Fruit fly (Drosophila melanogaster): ENCODE measurements around the gene CG1812.

CG1812 gene

DNA sequence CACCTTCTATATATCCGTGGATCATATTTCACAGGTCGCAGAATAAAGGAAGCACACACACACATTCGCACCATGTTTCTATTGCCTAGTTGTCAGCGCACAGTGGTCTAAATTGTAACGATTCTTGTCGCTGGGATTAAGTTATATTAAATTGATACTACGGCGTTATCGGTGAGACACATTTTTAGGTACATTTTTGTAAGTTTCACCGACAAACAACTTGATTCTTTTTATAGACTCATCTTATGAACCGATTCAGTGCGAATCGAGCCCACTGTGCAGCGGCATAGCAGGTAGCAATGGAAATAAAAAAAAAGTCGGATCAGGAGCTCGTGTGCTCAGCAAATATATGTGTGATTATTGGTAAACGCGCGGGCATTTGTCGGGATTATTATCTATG lies 31.0 kb upstream of the CG1812 start (continued):
- TF ChIP-seq Camta (GFP tag; optimal IDR thresholded peaks at IDR 0.05) (peak; percentile 72), wek (GFP tag; optimal IDR thresholded peaks at IDR 0.05) (peak; percentile 19), CG2202 (tag; optimal IDR thresholded peaks at IDR 0.05) (peak; percentile 46), Chrac-16 (GFP tag; optimal IDR thresholded peaks at IDR 0.05) (peak; percentile 80), luna (GFP tag; optimal IDR thresholded peaks at IDR 0.05) (peak; percentile 46), ci (GFP tag; IDR thresholded peaks at IDR 0.05) (peak; percentile 91), vnd (GFP tag; IDR thresholded peaks at IDR 0.05; ENCODE audit: partially characterized antibody) (no peak), CG18619 (GFP tag; optimal IDR thresholded peaks at IDR 0.05) (peak; percentile 33), CG14710 (tag; optimal IDR thresholded peaks at IDR 0.05) (peak; percentile 40), Atf3 (GFP tag; optimal IDR thresholded peaks at IDR 0.05) (peak; percentile 68), CG2712 (tag; optimal IDR thresholded peaks at IDR 0.05) (no peak), gem (tag; optimal IDR thresholded peaks at IDR 0.05) (peak; percentile 85), CG32772 (GFP tag; IDR thresholded peaks at IDR 0.05) (0 out of 2 replicates have a peak, but pooled peaks have one; percentile 33), PHDP (tag; optimal IDR thresholded peaks at IDR 0.05) (no peak), CG1603 (tag; optimal IDR thresholded peaks at IDR 0.05) (no peak), ranshi (GFP tag; IDR thresholded peaks at IDR 0.05) (peak; percentile 81), CG5953 (GFP tag; IDR thresholded peaks at IDR 0.05) (no peak), Hr39 (optimal IDR thresholded peaks at IDR 0.05) (no peak), CG31224 (GFP tag; IDR thresholded peaks at IDR 0.05) (0 out of 2 replicates have a peak, but pooled peaks have one; percentile 25), knrl (GFP tag; IDR thresholded peaks at IDR 0.05; ENCODE audit: partially characterized antibody) (no peak), CG9215 (GFP tag; IDR thresholded peaks at IDR 0.05) (no peak), Drgx (GFP tag; IDR thresholded peaks at IDR 0.05) (peak; percentile 66), CG14860 (GFP tag; IDR thresholded peaks at IDR 0.05; ENCODE audit: partially characterized antibody) (no peak), Lhr (GFP tag; optimal IDR thresholded peaks at IDR 0.05) (no peak), Dbx (GFP tag; IDR thresholded peaks at IDR 0.05) (peak; percentile 63; the same call in 1 of the 3 replicates), Kr (GFP tag; optimal IDR thresholded peaks at IDR 0.05) (no peak), CG15514 (GFP tag; optimal IDR thresholded peaks at IDR 0.05) (peak; percentile 54), cg (GFP tag; optimal IDR thresholded peaks at IDR 0.05) (no peak), chif (GFP tag; optimal IDR thresholded peaks at IDR 0.05) (peak; percentile 72 to 80), Jarid2 (GFP tag; optimal IDR thresholded peaks at IDR 0.05) (no peak), E2f2 (GFP tag; IDR thresholded peaks at IDR 0.05) (peak; percentile 41; the same call in 1 of the 2 replicates), CG10267 (tag; optimal IDR thresholded peaks at IDR 0.05) (no peak), yki (optimal IDR thresholded peaks at IDR 0.05) (no peak), schlank (tag; optimal IDR thresholded peaks at IDR 0.05) (peak; percentile 24), CG6654 (GFP tag; optimal IDR thresholded peaks at IDR 0.05) (peak; percentile 45), CG32767 (GFP tag; IDR thresholded peaks at IDR 0.05) (peak; percentile 64), amos (GFP tag; IDR thresholded peaks at IDR 0.05; ENCODE audit: partially characterized antibody) (no peak), dmrt11E (tag; optimal IDR thresholded peaks at IDR 0.05) (peak; percentile 75), Fer1 (GFP tag; optimal IDR thresholded peaks at IDR 0.05) (peak; percentile 60), CG18764 (GFP tag; optimal IDR thresholded peaks at IDR 0.05) (peak; percentile 57), esg (GFP tag; conservative IDR thresholded peaks at IDR 0.05) (peak; percentile 71), CG4360 (GFP tag; IDR thresholded peaks at IDR 0.05) (no peak), CG31365 (tag; optimal IDR thresholded peaks at IDR 0.05) (no peak), wor (GFP tag; IDR thresholded peaks at IDR 0.05) (peak; percentile 37; the same call in 1 of the 2 replicates), CG30403 (GFP tag; optimal IDR thresholded peaks at IDR 0.05) (peak; percentile 75), CG7963 (GFP tag; IDR thresholded peaks at IDR 0.05; ENCODE audit: partially characterized antibody) (no peak), odd (GFP tag; optimal IDR thresholded peaks at IDR 0.05) (peak; percentile 25), peb (GFP tag; IDR thresholded peaks at IDR 0.05) (no peak), ato (GFP tag; IDR thresholded peaks at IDR 0.05; ENCODE audit: partially characterized antibody) (no peak), CG1024 (GFP tag; IDR thresholded peaks at IDR 0.05) (0 out of 2 replicates have a peak, but pooled peaks have one; percentile 16), CG9437 (GFP tag; optimal IDR thresholded peaks at IDR 0.05) (peak; percentile 54)
